Worm (Caenorhabditis elegans) whole organism, L1 larva: ENCODE measurements around the gene ZK792.7.

ENCODE experiments used
- alr-1 ChIP-seq: fragments of 200-800 bp; sonication (Bioruptor generic); optimal IDR thresholded peaks from 2 replicates; lab custom pipeline; 2018; ENCODE audit warnings: borderline replicate concordance, mild to moderate bottlenecking, missing genetic modification characterization, missing compliant biosample characterization
- elt-2 ChIP-seq: sonication (generic microtip); optimal IDR thresholded peaks from 2 replicates; lab custom pipeline; 2016; ENCODE audit warnings: missing genetic modification characterization, mild to moderate bottlenecking, inconsistent platforms, missing compliant biosample characterization, missing genetic modification reagents
- elt-3 ChIP-seq, 6 experiments: fragments of 150-350 bp in 1 of 6; sonication (generic microtip); optimal IDR thresholded peaks; 2 replicates each; lab custom pipeline; 2017 to 2018; ENCODE audit warnings: missing biosample characterization in 6 of 6, missing genetic modification characterization in 6 of 6, inconsistent platforms in 1 of 6
- jun-1 ChIP-seq: fragments of 150-350 bp; optimal IDR thresholded peaks from 2 replicates; lab custom pipeline; 2014; ENCODE audit warnings: missing biosample characterization, missing genetic modification reagents, missing genetic modification characterization
- lir-3 ChIP-seq: sonication (generic microtip); optimal IDR thresholded peaks from 2 replicates; lab custom pipeline; 2016; ENCODE audit warnings: mild to moderate bottlenecking, missing genetic modification characterization, moderate library complexity, missing compliant biosample characterization; ENCODE audit not compliant: poor library complexity
- pqm-1 ChIP-seq: sonication (generic microtip); optimal IDR thresholded peaks from 3 replicates; lab custom pipeline; 2017; ENCODE audit warnings: missing biosample characterization, missing genetic modification characterization

- no peak for TF ChIP-seq jun-1 (tag; lab: Kevin White, UChicago)
- TF ChIP-seq elt-3 (tag; optimal IDR thresholded peaks at IDR 0.05; lab: Kevin White, UChicago), result no peak
- no peak for TF ChIP-seq elt-2
- no peak for TF ChIP-seq lir-3 (tag; lab: Kevin White, UChicago)
- no peak for TF ChIP-seq alr-1 (tag; lab: Kevin White, UChicago)
- no peak for TF ChIP-seq pqm-1 (tag; lab: Kevin White, UChicago)
Measured at ce11 chrIV:11701878-11702277, 7.6 kb downstream of the ZK792.7 start.
